Worm (Caenorhabditis elegans): ENCODE measurements around the gene T03G6.7.

Gene T03G6.7

DNA sequence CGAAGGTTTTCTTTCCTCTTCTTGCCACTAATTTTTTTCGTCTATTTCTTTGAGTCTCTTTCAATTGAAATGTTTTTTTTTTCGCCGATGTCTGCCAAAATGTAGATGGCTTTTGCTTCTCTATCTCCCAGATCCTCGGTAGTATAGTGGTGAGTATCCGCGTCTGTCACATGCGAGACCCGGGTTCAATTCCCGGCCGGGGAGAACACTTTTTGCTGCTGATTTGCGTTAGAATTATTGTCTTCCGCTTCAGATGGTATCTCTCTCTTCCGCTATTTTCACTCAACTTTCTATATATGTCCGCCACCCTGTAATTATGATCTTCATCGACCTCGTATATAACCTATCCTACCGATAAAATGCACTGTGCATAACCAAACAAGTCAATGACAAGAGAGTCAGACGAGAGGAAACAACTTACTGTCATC, 40.4 kb upstream of the T03G6.7 start (continued):
- TF ChIP-seq che-1 (tag; optimal IDR thresholded peaks at IDR 0.05), result peak; percentile 68
- peak; percentile 34 for TF ChIP-seq pat-9 (tag; optimal IDR thresholded peaks at IDR 0.05)
- peak; percentile 15 for TF ChIP-seq ets-4 (tag; optimal IDR thresholded peaks at IDR 0.05)
- TF ChIP-seq odd-2 (tag; optimal IDR thresholded peaks at IDR 0.05), result no peak
- TF ChIP-seq ceh-31 (tag; optimal IDR thresholded peaks at IDR 0.05), result peak; percentile 65
- TF ChIP-seq fkh-6 (tag; optimal IDR thresholded peaks at IDR 0.05), result peak; percentile 13
- TF ChIP-seq F13H6.1 (tag; optimal IDR thresholded peaks at IDR 0.05), result peak; percentile 11
- peak; percentile 51 for TF ChIP-seq lim-6 (tag; optimal IDR thresholded peaks at IDR 0.05)
- peak; percentile 30 for TF ChIP-seq nhr-232 (tag; optimal IDR thresholded peaks at IDR 0.05)
- no peak for TF ChIP-seq eyg-1 (tag; optimal IDR thresholded peaks at IDR 0.05)
- peak; percentile 27 for TF ChIP-seq C08G9.2 (tag; optimal IDR thresholded peaks at IDR 0.05)
- TF ChIP-seq hlh-15 (tag; optimal IDR thresholded peaks at IDR 0.05), result peak; percentile 46
- TF ChIP-seq ceh-18 (tag; optimal IDR thresholded peaks at IDR 0.05), result peak; percentile 76
- peak; percentile 29; the same call in 1 of the 2 replicates for TF ChIP-seq sox-2 (GFP tag; IDR thresholded peaks at IDR 0.05)
- 0 out of 2 replicates have a peak, but pooled peaks have one; percentile 52 for TF ChIP-seq ceh-45 (GFP tag; IDR thresholded peaks at IDR 0.05)
- TF ChIP-seq pros-1 (tag; optimal IDR thresholded peaks at IDR 0.05), result peak; percentile 44
- peak; percentile 62 for TF ChIP-seq rnt-1 (tag; optimal IDR thresholded peaks at IDR 0.05)
- no peak for TF ChIP-seq elt-4 (tag; optimal IDR thresholded peaks at IDR 0.05)
- peak; percentile 57 for TF ChIP-seq syd-9 (tag; optimal IDR thresholded peaks at IDR 0.05)
- TF ChIP-seq sox-4 (tag; optimal IDR thresholded peaks at IDR 0.05), result peak; percentile 39
- no peak for TF ChIP-seq ceh-9 (tag; optimal IDR thresholded peaks at IDR 0.05)
- TF ChIP-seq fax-1 (tag; optimal IDR thresholded peaks at IDR 0.05), result peak; percentile 29
- TF ChIP-seq ceh-48 (tag; optimal IDR thresholded peaks at IDR 0.05), result peak; percentile 8
- TF ChIP-seq unc-86 (tag; optimal IDR thresholded peaks at IDR 0.05), result peak; percentile 46
- TF ChIP-seq hlh-8 (tag; optimal IDR thresholded peaks at IDR 0.05), result no peak
- TF ChIP-seq C38D4.7 (GFP tag; optimal IDR thresholded peaks at IDR 0.05), result peak; percentile 50
- peak; percentile 2 for TF ChIP-seq elt-2 (tag; optimal IDR thresholded peaks at IDR 0.05)
- peak; percentile 70 for TF ChIP-seq ztf-16 (tag; optimal IDR thresholded peaks at IDR 0.05)
- peak; percentile 66 for TF ChIP-seq madf-2 (tag; optimal IDR thresholded peaks at IDR 0.05)

DNA sequence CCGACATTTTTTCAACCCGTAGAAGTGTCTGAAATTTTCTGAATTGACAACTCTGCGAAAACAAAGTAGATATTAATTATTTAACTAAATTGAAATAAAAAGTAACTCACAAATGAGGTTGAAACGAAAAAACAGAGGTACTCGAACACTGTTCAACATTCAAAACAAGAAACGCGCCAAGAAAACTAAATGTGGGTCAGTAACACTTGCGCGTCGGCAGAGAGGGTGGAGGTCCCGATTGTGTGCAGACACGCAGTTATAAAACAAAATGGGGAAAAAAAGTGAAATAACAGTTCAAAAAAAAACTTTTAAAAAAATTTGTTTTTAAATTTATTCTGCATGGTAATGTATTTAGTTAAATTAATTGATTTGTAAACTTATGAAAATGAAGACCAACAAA, 34.4 kb upstream of the T03G6.7 start:
- TF ChIP-seq unc-42 (tag; optimal IDR thresholded peaks at IDR 0.05), result no peak
- no peak for TF ChIP-seq lin-11 (tag; optimal IDR thresholded peaks at IDR 0.05)
- no peak for TF ChIP-seq rnt-1 (tag; optimal IDR thresholded peaks at IDR 0.05)

DNA sequence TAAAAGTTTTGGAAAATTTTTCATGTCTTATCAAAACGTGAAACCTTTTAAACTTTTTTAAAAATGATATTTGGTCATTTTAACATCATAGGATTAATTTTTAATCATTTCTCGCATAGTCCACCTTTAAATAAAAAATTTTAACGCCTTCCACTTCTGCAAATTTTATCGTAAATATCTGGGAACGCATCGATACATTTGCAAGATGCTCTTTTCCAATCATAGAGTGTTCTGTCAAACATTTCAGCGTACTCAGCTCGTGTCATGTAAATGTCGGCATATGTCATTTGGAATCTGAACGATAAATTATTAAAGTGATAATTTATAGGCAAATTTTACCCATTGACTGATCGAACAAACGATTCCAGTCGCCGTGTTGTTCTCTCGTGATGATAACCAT, 33.9 kb upstream of the T03G6.7 start, which contains the start of gene F52H2.5:
TSS of gene F52H2.5 (minus strand) at position 101 of the 400 bp plus-strand sequence.
- no peak for TF ChIP-seq ceh-19 (GFP tag; optimal IDR thresholded peaks at IDR 0.05)
- TF ChIP-seq elt-4 (tag; optimal IDR thresholded peaks at IDR 0.05), result no peak
- no peak for TF ChIP-seq ceh-45 (GFP tag; IDR thresholded peaks at IDR 0.05)
- TF ChIP-seq zip-5 (tag; optimal IDR thresholded peaks at IDR 0.05), result no peak
- TF ChIP-seq ceh-2 (tag; optimal IDR thresholded peaks at IDR 0.05), result no peak
- TF ChIP-seq pqm-1 (tag; optimal IDR thresholded peaks at IDR 0.05), result no peak
- no peak for TF ChIP-seq unc-55 (GFP tag; optimal IDR thresholded peaks at IDR 0.05)
- no peak for TF ChIP-seq hlh-8 (tag; optimal IDR thresholded peaks at IDR 0.05)
- TF ChIP-seq odd-2 (tag; optimal IDR thresholded peaks at IDR 0.05), result no peak
- TF ChIP-seq tbx-2 (tag; optimal IDR thresholded peaks at IDR 0.05), result no peak

DNA sequence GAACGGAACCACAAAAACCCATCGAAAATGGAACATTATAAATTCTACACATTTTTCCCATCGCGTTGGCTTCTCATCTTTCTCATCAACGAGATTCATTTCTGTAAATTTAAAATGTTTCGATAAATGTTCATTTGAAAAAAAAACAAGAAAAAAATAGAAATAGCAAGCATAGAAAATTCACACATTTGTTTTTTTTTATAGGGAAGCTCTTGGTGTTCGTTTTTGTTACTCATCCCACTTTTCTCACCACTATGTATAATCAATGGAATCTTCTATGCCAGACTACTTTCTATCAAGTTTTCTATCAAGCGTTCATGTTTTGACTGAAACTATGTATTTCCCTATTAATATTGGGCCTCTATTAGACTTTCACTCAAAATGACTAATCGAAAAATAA, 29.8 kb upstream of the T03G6.7 start, which contains the start of gene dhcr-24:
TSS of gene dhcr-24 (minus strand) at position 101 of the 400 bp plus-strand sequence.
- TF ChIP-seq madf-2 (tag; optimal IDR thresholded peaks at IDR 0.05) (no peak), ceh-18 (tag; optimal IDR thresholded peaks at IDR 0.05) (no peak), che-1 (tag; optimal IDR thresholded peaks at IDR 0.05) (no peak), ceh-2 (tag; optimal IDR thresholded peaks at IDR 0.05) (no peak)

All from whole organism, late embryonic.